Worm (Caenorhabditis elegans): ENCODE measurements around the gene T10B5.10.

T10B5.10 gene

DNA sequence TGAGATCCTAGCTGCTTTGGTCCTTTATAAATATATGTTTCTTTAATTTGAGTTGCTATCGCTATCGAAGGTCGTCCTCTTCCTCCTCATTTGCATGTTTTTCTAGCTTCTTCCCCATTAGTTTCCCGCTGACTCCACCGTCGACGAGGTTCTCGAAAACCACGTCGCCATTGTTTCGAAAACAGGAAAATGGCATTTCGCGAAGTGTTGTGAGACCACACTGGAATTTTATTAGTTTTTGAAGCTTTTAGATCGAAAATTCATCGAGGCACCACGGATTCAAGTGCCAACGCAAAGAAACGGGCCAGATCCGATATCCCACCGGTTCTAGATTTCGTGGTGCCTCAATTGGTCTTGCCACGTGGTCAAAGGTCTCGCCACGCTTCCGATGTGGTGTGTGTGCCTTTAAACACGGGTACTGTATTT is 14.5 kb upstream of the T10B5.10 start:
- no peak for TF ChIP-seq elt-1 (tag; optimal IDR thresholded peaks at IDR 0.05; ENCODE audit: borderline replicate concordance, insufficient read depth)
- TF ChIP-seq mab-5 (tag; optimal IDR thresholded peaks at IDR 0.05), result no peak
- TF ChIP-seq unc-39 (tag; optimal IDR thresholded peaks at IDR 0.05), result no peak
- no peak for TF ChIP-seq hlh-1 (tag; optimal IDR thresholded peaks at IDR 0.05)
- TF ChIP-seq unc-120 (tag; optimal IDR thresholded peaks at IDR 0.05; ENCODE audit: poor library complexity, severe bottlenecking), result no peak
- TF ChIP-seq mep-1 (tag; optimal IDR thresholded peaks at IDR 0.05), result no peak
- no peak for TF ChIP-seq nhr-76 (tag; optimal IDR thresholded peaks at IDR 0.05)
- TF ChIP-seq nhr-237 (tag; optimal IDR thresholded peaks at IDR 0.05), result no peak
- no peak for TF ChIP-seq ham-2 (GFP tag; optimal IDR thresholded peaks at IDR 0.05)
- no peak for TF ChIP-seq ztf-11 (tag; optimal IDR thresholded peaks at IDR 0.05)
- no peak for TF ChIP-seq nhr-28 (tag; optimal IDR thresholded peaks at IDR 0.05)
- TF ChIP-seq ceh-39 (tag; optimal IDR thresholded peaks at IDR 0.05), result no peak
- no peak for TF ChIP-seq mls-2 (tag; optimal IDR thresholded peaks at IDR 0.05)
- TF ChIP-seq bed-3 (GFP tag; optimal IDR thresholded peaks at IDR 0.05), result no peak
- TF ChIP-seq lsy-2 (tag; optimal IDR thresholded peaks at IDR 0.05), result no peak
- TF ChIP-seq drap-1 (GFP tag; optimal IDR thresholded peaks at IDR 0.05), result no peak
- TF ChIP-seq nhr-12 (tag; optimal IDR thresholded peaks at IDR 0.05), result no peak
- no peak for TF ChIP-seq cnd-1 (tag; optimal IDR thresholded peaks at IDR 0.05)

DNA sequence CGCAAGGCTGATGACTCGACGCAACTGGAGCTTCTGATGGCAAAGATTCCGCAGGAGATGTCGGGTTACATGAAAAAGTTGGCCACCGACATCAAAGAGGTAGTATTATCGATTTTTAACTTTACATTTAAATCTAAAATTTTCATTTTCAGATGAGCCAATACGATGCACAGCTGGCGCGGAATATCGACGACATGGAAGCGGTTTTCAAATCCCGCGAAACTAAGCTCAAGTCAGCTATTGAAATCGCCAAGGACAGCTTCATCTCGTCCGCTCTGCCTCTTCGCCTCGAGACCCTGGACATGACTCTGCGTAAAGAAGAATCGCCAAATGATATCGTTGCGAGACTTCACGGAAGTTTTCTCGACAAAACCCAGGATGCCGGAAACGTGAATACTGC is 13.6 kb upstream of the T10B5.10 start, which contains the start of gene T10B5.3:
T10B5.3 (minus strand) TSS at position 101 of the 400 bp plus-strand sequence.
- no peak for TF ChIP-seq unc-120 (tag; optimal IDR thresholded peaks at IDR 0.05; ENCODE audit: poor library complexity, severe bottlenecking)
- no peak for TF ChIP-seq mls-2 (tag; optimal IDR thresholded peaks at IDR 0.05)
- no peak for TF ChIP-seq nhr-28 (tag; optimal IDR thresholded peaks at IDR 0.05)
- TF ChIP-seq ceh-43 (GFP tag; optimal IDR thresholded peaks at IDR 0.05), result no peak
- no peak for TF ChIP-seq elt-1 (tag; optimal IDR thresholded peaks at IDR 0.05; ENCODE audit: borderline replicate concordance, insufficient read depth)
- no peak for TF ChIP-seq sptf-1 (tag; optimal IDR thresholded peaks at IDR 0.05)

DNA sequence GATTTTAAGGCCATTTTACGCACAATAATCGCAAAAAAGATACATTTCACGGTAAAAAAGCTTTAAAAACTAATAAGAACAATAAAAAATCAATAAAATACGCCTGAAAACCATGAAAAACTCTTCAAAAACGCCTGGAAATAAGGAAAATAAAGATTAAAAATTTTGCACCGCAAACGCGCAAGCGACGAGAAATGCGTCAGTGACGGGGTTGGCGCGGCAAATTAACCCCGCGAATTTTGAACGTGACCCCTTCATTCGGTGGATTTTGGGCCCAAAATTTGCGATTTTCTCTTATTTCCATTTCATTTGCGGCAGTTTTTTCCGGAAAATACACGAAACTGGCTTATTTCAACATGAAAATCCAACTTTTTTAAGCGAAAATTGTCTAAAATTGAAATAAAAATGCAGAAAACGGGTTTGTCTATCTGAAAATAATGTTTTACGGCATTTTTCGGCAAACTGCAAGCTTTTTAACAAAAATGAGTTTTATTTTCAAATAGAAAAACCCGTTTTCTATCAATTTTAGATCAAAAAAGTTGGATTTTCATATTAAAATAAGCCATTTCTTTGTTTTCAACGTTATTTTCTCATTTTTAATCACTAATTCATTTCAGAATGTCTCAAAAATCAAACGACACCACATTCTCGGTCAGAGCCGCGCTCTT is 12.7 kb upstream of the T10B5.10 start, which contains the start of gene knl-3:
knl-3 (plus strand) TSS at position 618 of the 668 bp plus-strand sequence.
- TF ChIP-seq mab-5 (tag; optimal IDR thresholded peaks at IDR 0.05) (no peak), unc-120 (tag; optimal IDR thresholded peaks at IDR 0.05; ENCODE audit: poor library complexity, severe bottlenecking) (peak; percentile 59), zip-8 (tag; optimal IDR thresholded peaks at IDR 0.05) (no peak), snpc-4 (tag; optimal IDR thresholded peaks at IDR 0.05) (no peak), sem-2 (GFP tag; optimal IDR thresholded peaks at IDR 0.05) (no peak), nhr-12 (tag; optimal IDR thresholded peaks at IDR 0.05) (no peak), drap-1 (GFP tag; optimal IDR thresholded peaks at IDR 0.05) (peak; percentile 60), ces-1 (GFP tag; optimal IDR thresholded peaks at IDR 0.05) (peak; percentile 68), ztf-11 (tag; optimal IDR thresholded peaks at IDR 0.05) (peak; percentile 49), mep-1 (tag; optimal IDR thresholded peaks at IDR 0.05) (peak; percentile 89), hlh-1 (tag; optimal IDR thresholded peaks at IDR 0.05) (peak; percentile 12), mls-2 (tag; optimal IDR thresholded peaks at IDR 0.05) (peak; percentile 85), bed-3 (GFP tag; optimal IDR thresholded peaks at IDR 0.05) (peak; percentile 54), ceh-39 (tag; optimal IDR thresholded peaks at IDR 0.05) (peak; percentile 66), ceh-43 (GFP tag; optimal IDR thresholded peaks at IDR 0.05) (peak; percentile 54), ham-2 (GFP tag; optimal IDR thresholded peaks at IDR 0.05) (peak; percentile 23), sptf-1 (tag; optimal IDR thresholded peaks at IDR 0.05) (peak; percentile 92), flh-1 (GFP tag; optimal IDR thresholded peaks at IDR 0.05) (no peak), lin-32 (GFP tag; optimal IDR thresholded peaks at IDR 0.05) (no peak), elt-1 (tag; optimal IDR thresholded peaks at IDR 0.05; ENCODE audit: borderline replicate concordance, insufficient read depth) (no peak), nhr-237 (tag; optimal IDR thresholded peaks at IDR 0.05) (peak; percentile 83), blmp-1 (tag; optimal IDR thresholded peaks at IDR 0.05) (peak; percentile 20), nhr-2 (tag; optimal IDR thresholded peaks at IDR 0.05) (no peak), nhr-76 (tag; optimal IDR thresholded peaks at IDR 0.05) (no peak), nhr-28 (tag; optimal IDR thresholded peaks at IDR 0.05) (no peak), M03D4.4 (tag; optimal IDR thresholded peaks at IDR 0.05) (peak; percentile 80), lsy-2 (tag; optimal IDR thresholded peaks at IDR 0.05) (peak; percentile 81), unc-39 (tag; optimal IDR thresholded peaks at IDR 0.05) (no peak), elt-3 (tag; optimal IDR thresholded peaks at IDR 0.05) (no peak), pha-4 (tag; optimal IDR thresholded peaks at IDR 0.05) (peak; percentile 89), lin-13 (tag; optimal IDR thresholded peaks at IDR 0.05) (peak; percentile 97), tbx-8 (GFP tag; optimal IDR thresholded peaks at IDR 0.05) (peak; percentile 52), ceh-83 (GFP tag; optimal IDR thresholded peaks at IDR 0.05) (peak; percentile 72), unc-62 (GFP tag; optimal IDR thresholded peaks at IDR 0.05) (peak; percentile 28), cnd-1 (tag; optimal IDR thresholded peaks at IDR 0.05) (peak; percentile 77)
